Fruit fly (Drosophila melanogaster): ENCODE data around the gene CG6508.
A peak's percentile ranks its signal among the peaks of the same experiment; 100 is the strongest.

The CG6508 gene

DNA sequence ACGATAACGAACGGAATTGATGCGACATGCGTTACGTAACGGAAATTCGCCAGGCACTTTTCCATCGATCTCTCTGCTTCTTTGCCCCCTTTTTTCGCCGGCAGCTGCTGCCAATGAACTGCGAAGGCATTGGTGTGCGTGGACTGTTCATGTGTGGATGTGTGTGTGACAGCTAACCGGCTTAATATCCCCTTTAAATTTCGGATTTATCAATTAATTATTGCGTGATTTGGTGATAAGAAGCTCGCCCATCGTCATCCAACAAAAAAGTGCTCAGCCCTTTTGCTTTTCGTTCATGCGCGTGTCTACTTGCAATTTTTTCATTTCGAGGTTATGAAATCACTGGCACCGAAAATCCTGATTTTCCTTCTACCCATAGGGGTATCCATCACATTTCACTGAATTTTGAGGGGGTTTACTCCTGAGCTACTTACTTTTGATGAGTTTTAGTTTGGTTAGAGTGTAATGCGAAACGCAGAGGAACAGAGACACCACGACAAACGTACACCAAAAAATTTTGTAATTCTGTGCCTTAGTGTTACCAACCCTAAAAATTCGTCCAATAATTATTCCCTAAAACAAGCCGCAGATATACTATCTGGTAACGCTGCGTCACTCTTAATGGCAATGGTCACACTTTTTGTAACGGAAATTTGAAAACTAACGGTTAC, 31.5 kb downstream of the CG6508 start, which contains the start of gene porin (continued):
- TF ChIP-seq Dp (GFP tag; optimal IDR thresholded peaks at IDR 0.05) (peak; percentile 71), CG10366 (GFP tag; IDR thresholded peaks at IDR 0.05) (no peak), Med (GFP tag) (peak; percentile 86), corto (GFP tag; optimal IDR thresholded peaks at IDR 0.05) (no peak), CG34376 (GFP tag; optimal IDR thresholded peaks at IDR 0.05) (peak; percentile 65), inv (GFP tag; IDR thresholded peaks at IDR 0.05; ENCODE audit: partially characterized antibody) (0 out of 2 replicates have a peak, but pooled peaks have one; percentile 11), sob (GFP tag; IDR thresholded peaks at IDR 0.05) (peak; percentile 23; the same call in 1 of the 2 replicates), CTCF (GFP tag; optimal IDR thresholded peaks at IDR 0.05) (peak; percentile 9), Scr (GFP tag; IDR thresholded peaks at IDR 0.05; ENCODE audit: partially characterized antibody) (0 out of 2 replicates have a peak, but pooled peaks have one; percentile 17), CG15601 (tag; optimal IDR thresholded peaks at IDR 0.05) (peak; percentile 25), CG8290 (GFP tag; optimal IDR thresholded peaks at IDR 0.05) (no peak), CG8290 (tag; optimal IDR thresholded peaks at IDR 0.05) (peak in 1 of 2 experiments; percentile 37), bigmax (GFP tag; optimal IDR thresholded peaks at IDR 0.05) (peak; percentile 98), Ets97D (GFP tag; optimal IDR thresholded peaks at IDR 0.05) (peak; percentile 89), grau (tag; optimal IDR thresholded peaks at IDR 0.05) (no peak), CG10267 (tag; optimal IDR thresholded peaks at IDR 0.05) (peak; percentile 64), chm (GFP tag; IDR thresholded peaks at IDR 0.05) (peak; percentile 34; the same call in 1 of the 2 replicates), Camta (GFP tag; optimal IDR thresholded peaks at IDR 0.05) (no peak), CG2202 (tag; optimal IDR thresholded peaks at IDR 0.05) (no peak), Elba2 (GFP tag; optimal IDR thresholded peaks at IDR 0.05) (peak; percentile 30), Adf1 (GFP tag; IDR thresholded peaks at IDR 0.05) (0 out of 2 replicates have a peak, but pooled peaks have one; percentile 17), pum (GFP tag; optimal IDR thresholded peaks at IDR 0.05) (no peak), CG11085 (GFP tag; IDR thresholded peaks at IDR 0.05) (no peak), NK7.1 (GFP tag; optimal IDR thresholded peaks at IDR 0.05) (peak; percentile 15), CG8359 (GFP tag; optimal IDR thresholded peaks at IDR 0.05; ENCODE audit: borderline replicate concordance) (no peak), Sin3A (optimal IDR thresholded peaks at IDR 0.05) (peak; percentile 56), CG10979 (tag; optimal IDR thresholded peaks at IDR 0.05) (peak; percentile 9), MBD-R2 (GFP tag; IDR thresholded peaks at IDR 0.05) (peak; percentile 17; the same call in 1 of the 2 replicates), Atf3 (GFP tag; optimal IDR thresholded peaks at IDR 0.05) (no peak), ewg (GFP tag; optimal IDR thresholded peaks at IDR 0.05) (peak; percentile 74), CG15514 (GFP tag; optimal IDR thresholded peaks at IDR 0.05) (peak; percentile 81), sug (tag; optimal IDR thresholded peaks at IDR 0.05) (peak; percentile 24), eve (GFP tag; optimal IDR thresholded peaks at IDR 0.05) (no peak), nom (GFP tag; optimal IDR thresholded peaks at IDR 0.05) (peak; percentile 38), ems (GFP tag; optimal IDR thresholded peaks at IDR 0.05) (no peak), zen (tag; optimal IDR thresholded peaks at IDR 0.05) (peak; percentile 53), sens (GFP tag) (peak; percentile 80), CG3995 (GFP tag; optimal IDR thresholded peaks at IDR 0.05) (peak; percentile 65), exex (tag; optimal IDR thresholded peaks at IDR 0.05) (peak; percentile 87), CG17829 (tag; optimal IDR thresholded peaks at IDR 0.05) (peak; percentile 49), salm (tag; optimal IDR thresholded peaks at IDR 0.05) (peak; percentile 27)
